Worm (Caenorhabditis elegans) whole organism, midembryonic: ENCODE measurements around the gene pqn-29.

Source experiments
- T22C8.4 ChIP-seq: fragments of 200-800 bp; sonication (Bioruptor generic); IDR thresholded peaks from 2 replicates; pipeline ENCODE4 v1.3.6; 2022; ENCODE audit warnings: missing genetic modification characterization, missing compliant biosample characterization
- cog-1 ChIP-seq: sonication (generic microtip); optimal IDR thresholded peaks from 2 replicates; lab custom pipeline; 2016; ENCODE audit warnings: missing genetic modification characterization, missing compliant biosample characterization
- flt-1 ChIP-seq: fragments of 200-800 bp; sonication (Bioruptor generic); IDR thresholded peaks from 2 replicates; pipeline ENCODE4 v1.3.6; 2022; ENCODE audit warnings: missing genetic modification characterization, missing compliant biosample characterization
- klf-2 ChIP-seq: fragments of 200-800 bp; sonication (Bioruptor generic); conservative IDR thresholded peaks from 2 replicates; pipeline ENCODE4 v1.3.6; 2022; ENCODE audit warnings: missing genetic modification reagents, missing genetic modification characterization, missing compliant biosample characterization
- med-1 ChIP-seq: sonication (generic microtip); optimal IDR thresholded peaks from 2 replicates; lab custom pipeline; 2017; ENCODE audit warnings: missing genetic modification characterization, mild to moderate bottlenecking, missing compliant biosample characterization, antibody characterized with exemption, missing genetic modification reagents; ENCODE audit not compliant: insufficient read depth
- ref-1 ChIP-seq: fragments of 200-800 bp; sonication (Bioruptor generic); conservative IDR thresholded peaks from 2 replicates; pipeline ENCODE4 v1.3.6; 2022; ENCODE audit warnings: missing genetic modification reagents, missing genetic modification characterization, missing compliant biosample characterization
- tab-1 ChIP-seq: fragments of 200-800 bp; sonication (Bioruptor generic); IDR thresholded peaks from 2 replicates; pipeline ENCODE4 v1.3.6; 2022; ENCODE audit warnings: missing genetic modification characterization, missing compliant biosample characterization
- ztf-23 ChIP-seq: fragments of 200-800 bp; sonication (Bioruptor generic); IDR thresholded peaks from 2 replicates; pipeline ENCODE4 v1.3.6; 2022; ENCODE audit warnings: missing genetic modification reagents, missing genetic modification characterization, missing compliant biosample characterization
- ztf-29 ChIP-seq: fragments of 200-800 bp; sonication (Bioruptor generic); IDR thresholded peaks from 2 replicates; pipeline ENCODE4 v1.3.6; 2022; ENCODE audit warnings: missing genetic modification reagents, missing genetic modification characterization, missing compliant biosample characterization

pqn-29 gene

DNA sequence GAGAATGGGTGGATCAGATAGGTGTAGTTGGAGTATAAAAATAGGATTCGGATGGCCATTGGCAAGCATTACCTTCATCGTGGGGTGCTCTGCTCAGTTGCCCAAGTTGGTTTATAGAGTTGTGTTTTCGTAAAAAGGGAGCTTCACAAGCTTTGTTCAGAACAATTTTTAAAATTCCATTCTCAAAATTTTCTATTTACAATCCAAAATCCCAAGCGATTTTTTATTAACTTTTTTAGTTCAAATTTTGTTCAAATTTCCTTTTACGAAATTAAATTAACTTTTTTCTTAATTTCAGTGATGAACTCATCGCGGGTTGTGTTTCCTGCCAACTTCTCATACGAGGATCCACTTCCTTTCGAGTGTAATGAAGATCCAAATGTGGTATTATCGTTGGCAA is 31.3 kb upstream of the pqn-29 start, which contains the start of gene srg-10:
srg-10 (plus strand) TSS at position 301 of the 400 bp plus-strand sequence.
- TF ChIP-seq tab-1 (GFP tag; lab: Robert Waterston, UW) (no peak), ztf-23 (GFP tag; lab: Robert Waterston, UW) (no peak), T22C8.4 (GFP tag; lab: Robert Waterston, UW) (no peak), flt-1 (GFP tag; lab: Robert Waterston, UW) (no peak), ztf-29 (GFP tag; lab: Robert Waterston, UW) (no peak)

DNA sequence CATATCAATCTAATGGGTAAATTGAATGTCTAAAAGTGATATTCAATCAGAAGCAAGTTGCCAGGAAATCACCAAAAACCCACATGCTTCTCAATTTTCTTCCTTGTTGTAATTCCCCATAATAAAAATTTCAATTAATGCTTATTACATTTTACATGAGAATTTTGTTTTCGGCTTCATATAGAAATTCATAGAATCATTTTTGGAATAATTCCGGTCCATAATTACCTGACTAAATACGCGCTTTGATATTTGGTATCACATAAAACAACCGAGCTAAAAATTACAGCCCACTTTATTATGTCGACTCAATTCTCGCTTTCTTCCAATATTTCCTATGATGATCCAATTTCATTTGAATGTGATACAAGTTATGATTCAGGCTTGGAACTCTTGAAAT is 25.8 kb upstream of the pqn-29 start, which contains the start of gene srg-13:
srg-13 (plus strand) TSS at position 301 of the 400 bp plus-strand sequence.
- no peak for TF ChIP-seq ztf-29 (GFP tag; lab: Robert Waterston, UW)
- no peak for TF ChIP-seq ref-1 (GFP tag; lab: Robert Waterston, UW)
- no peak for TF ChIP-seq T22C8.4 (GFP tag; lab: Robert Waterston, UW)
- no peak for TF ChIP-seq tab-1 (GFP tag; lab: Robert Waterston, UW)
- TF ChIP-seq klf-2 (GFP tag; lab: Robert Waterston, UW): no peak

DNA sequence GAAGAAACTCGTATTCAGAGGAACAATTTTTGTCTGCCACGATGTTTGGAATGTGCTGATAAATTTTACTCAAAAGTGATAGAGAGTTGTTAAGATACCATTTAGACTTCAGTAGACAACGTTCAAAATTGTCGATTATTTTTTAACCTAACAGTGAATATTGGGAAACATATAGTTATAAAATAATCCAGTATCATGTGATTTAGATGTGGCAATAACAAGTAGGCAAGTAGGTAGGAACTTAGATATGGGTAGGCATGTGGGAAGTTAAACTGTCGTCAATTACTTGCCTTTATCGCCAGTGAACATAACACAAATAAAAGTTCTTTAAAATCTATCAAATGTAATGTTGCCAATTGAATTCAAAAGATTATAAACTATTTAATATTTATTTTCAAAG is 25.3 kb upstream of the pqn-29 start, which contains the start of gene T23F11.11:
T23F11.11 (minus strand) TSS at position 101 of the 400 bp plus-strand sequence.
- TF ChIP-seq tab-1 (GFP tag; lab: Robert Waterston, UW) (no peak), T22C8.4 (GFP tag; lab: Robert Waterston, UW) (no peak), klf-2 (GFP tag; lab: Robert Waterston, UW) (no peak), ztf-23 (GFP tag; lab: Robert Waterston, UW) (no peak), cog-1 (tag; lab: Kevin White, UChicago) (no peak), flt-1 (GFP tag; lab: Robert Waterston, UW) (no peak), ztf-29 (GFP tag; lab: Robert Waterston, UW) (no peak), med-1 (no peak), ref-1 (GFP tag; lab: Robert Waterston, UW) (no peak)

DNA sequence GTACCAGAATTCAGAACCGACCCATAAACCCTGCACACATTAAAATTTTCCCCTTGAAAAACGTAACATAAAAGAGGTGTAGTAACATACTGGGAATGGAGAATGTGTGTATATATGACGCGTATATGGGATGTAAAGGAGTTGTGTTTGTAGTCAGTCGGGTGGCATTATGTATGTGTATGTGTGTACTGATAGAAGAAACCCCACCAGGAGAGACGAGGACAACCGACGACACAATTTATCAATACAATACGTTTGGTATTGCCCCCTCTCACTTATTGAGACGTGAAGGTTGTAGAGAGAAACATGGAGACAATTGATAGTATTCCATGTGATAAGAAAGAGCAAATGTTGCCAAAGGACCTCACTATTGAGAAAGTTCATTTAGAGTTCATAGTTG is 21.9 kb upstream of the pqn-29 start:
- TF ChIP-seq tab-1 (GFP tag; lab: Robert Waterston, UW): no peak
- no peak for TF ChIP-seq klf-2 (GFP tag; lab: Robert Waterston, UW)

DNA sequence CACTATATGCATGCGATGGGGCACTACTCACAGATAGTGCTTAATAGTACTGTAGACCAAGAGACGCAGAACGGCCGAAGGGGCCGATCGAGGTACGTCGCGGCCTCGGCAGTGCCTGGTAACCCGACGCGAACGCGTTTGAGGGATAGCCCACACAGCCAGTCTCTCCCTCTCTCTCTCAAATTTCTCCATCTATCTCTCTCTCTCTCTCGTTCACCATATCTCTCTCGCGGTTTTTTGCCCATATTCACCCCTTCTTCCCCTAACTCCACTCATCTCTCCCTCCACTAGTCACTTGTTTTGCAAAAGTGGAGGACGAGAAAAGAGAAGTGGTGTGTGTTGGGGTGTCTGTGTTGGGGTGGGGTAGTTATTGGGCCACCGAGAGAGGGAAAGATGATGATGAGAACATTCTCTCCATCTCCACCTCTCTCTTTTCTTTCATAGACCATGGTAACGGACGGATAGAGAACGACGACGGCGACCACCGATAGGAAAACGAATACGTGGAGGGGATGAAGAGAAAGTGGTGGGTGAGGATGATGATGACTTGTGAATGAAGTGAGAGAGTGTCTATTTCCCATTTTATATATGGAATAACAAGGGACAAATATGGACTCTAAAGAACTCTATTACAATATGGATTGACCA is 20.7 kb upstream of the pqn-29 start:
- TF ChIP-seq flt-1 (GFP tag; lab: Robert Waterston, UW): peak; percentile 62; the same call in 1 of the 2 replicates
- TF ChIP-seq klf-2 (GFP tag; lab: Robert Waterston, UW): 0 out of 2 replicates have a peak, but pooled peaks have one; percentile 37
- no peak for TF ChIP-seq T22C8.4 (GFP tag; lab: Robert Waterston, UW)

ce11 chrIII:4665272-4665671 is 19.1 kb upstream of the pqn-29 start, which contains the start of gene T23F11.4:
Gene T23F11.4 (minus strand): TSS chrIII:4665372.
- no peak for TF ChIP-seq ref-1 (GFP tag; lab: Robert Waterston, UW)

DNA sequence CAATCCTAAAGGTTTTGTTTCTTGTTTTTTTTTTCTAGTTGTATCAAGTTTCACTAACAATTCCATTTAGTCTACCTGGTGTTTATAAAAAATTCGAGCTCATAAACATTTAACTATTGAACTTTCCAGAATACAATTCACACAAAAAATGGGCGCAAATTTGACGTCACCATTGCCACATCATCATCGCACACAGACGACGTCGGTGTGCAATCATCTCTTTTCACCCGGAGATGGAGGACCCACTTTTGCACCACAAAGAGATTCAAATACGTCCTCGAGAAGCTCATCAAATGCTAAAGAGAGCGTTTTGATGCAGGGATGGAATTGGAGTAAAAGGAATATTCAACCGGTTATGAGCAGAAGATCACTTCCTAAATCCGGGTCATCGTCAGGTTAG is 13.3 kb upstream of the pqn-29 start:
- TF ChIP-seq ref-1 (GFP tag; lab: Robert Waterston, UW): no peak
- TF ChIP-seq ztf-23 (GFP tag; lab: Robert Waterston, UW): no peak
- TF ChIP-seq ztf-29 (GFP tag; lab: Robert Waterston, UW): no peak
- TF ChIP-seq cog-1 (tag; lab: Kevin White, UChicago): no peak
- no peak for TF ChIP-seq med-1
- no peak for TF ChIP-seq flt-1 (GFP tag; lab: Robert Waterston, UW)

ce11 chrIII:4658384-4658844 is 12.3 kb upstream of the pqn-29 start, which contains the start of gene cdka-1:
Gene cdka-1 (plus strand): TSS chrIII:4658794.
- TF ChIP-seq tab-1 (GFP tag; lab: Robert Waterston, UW) (no peak), ztf-23 (GFP tag; lab: Robert Waterston, UW) (no peak), ztf-29 (GFP tag; lab: Robert Waterston, UW) (no peak), cog-1 (tag; lab: Kevin White, UChicago) (no peak), klf-2 (GFP tag; lab: Robert Waterston, UW) (no peak)

- TF ChIP-seq klf-2 (GFP tag; lab: Robert Waterston, UW) (no peak), med-1 (no peak), T22C8.4 (GFP tag; lab: Robert Waterston, UW) (no peak)
These were observed 11.2 kb upstream of the pqn-29 start for ce11 chrIII:4657386-4657785.

DNA sequence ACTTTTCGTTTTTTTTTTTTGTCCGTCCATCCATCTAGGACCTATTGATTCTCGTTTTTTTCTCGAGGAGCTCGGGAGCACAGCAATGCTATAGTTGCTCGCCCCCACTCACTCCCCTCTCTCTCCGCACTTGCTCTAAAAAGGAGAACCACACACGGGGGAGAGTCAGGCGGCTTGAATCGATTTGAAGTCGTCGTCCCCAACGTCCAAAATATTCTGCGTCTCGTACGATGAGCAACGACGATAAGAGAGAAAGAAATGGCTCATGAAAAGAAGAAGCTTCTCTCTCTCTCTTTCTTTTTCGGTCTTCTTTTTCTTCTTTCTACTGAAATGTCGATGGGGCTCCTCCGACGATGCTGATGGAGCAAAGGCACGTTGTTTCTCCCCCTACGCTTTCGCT is 10.3 kb upstream of the pqn-29 start:
- 0 out of 2 replicates have a peak, but pooled peaks have one; percentile 22 for TF ChIP-seq ztf-23 (GFP tag; lab: Robert Waterston, UW)
- no peak for TF ChIP-seq ztf-29 (GFP tag; lab: Robert Waterston, UW)

ce11 chrIII:4655402-4655801 is 9.3 kb upstream of the pqn-29 start, which contains the start of gene T23F11.2:
Gene T23F11.2 (minus strand): TSS chrIII:4655502.
- TF ChIP-seq ztf-29 (GFP tag; lab: Robert Waterston, UW) (no peak), flt-1 (GFP tag; lab: Robert Waterston, UW) (no peak), T22C8.4 (GFP tag; lab: Robert Waterston, UW) (no peak), cog-1 (tag; lab: Kevin White, UChicago) (no peak), med-1 (no peak), ztf-23 (GFP tag; lab: Robert Waterston, UW) (no peak), tab-1 (GFP tag; lab: Robert Waterston, UW) (no peak), klf-2 (GFP tag; lab: Robert Waterston, UW) (no peak), ref-1 (GFP tag; lab: Robert Waterston, UW) (no peak)
